Worm (Caenorhabditis elegans) whole organism, mixed stage, embryonic: ENCODE data around the gene T03D8.6.

ENCODE experiments used
- blmp-1 ChIP-seq: fragments of 150-350 bp; optimal IDR thresholded peaks from 2 replicates; lab custom pipeline; 2014; ENCODE audit warnings: missing biosample characterization, missing genetic modification characterization
- drap-1 ChIP-seq: fragments of 200-800 bp; sonication (Bioruptor generic); optimal IDR thresholded peaks from 3 replicates; lab custom pipeline; 2018; ENCODE audit warnings: mild to moderate bottlenecking, missing genetic modification characterization, missing compliant biosample characterization
- lsy-2 ChIP-seq: fragments of 150-350 bp; optimal IDR thresholded peaks from 2 replicates; lab custom pipeline; 2014; ENCODE audit warnings: missing biosample characterization, missing genetic modification characterization
- nhr-28 ChIP-seq: fragments of 150-350 bp; optimal IDR thresholded peaks from 2 replicates; lab custom pipeline; 2014; ENCODE audit warnings: missing biosample characterization, missing genetic modification characterization
- nhr-76 ChIP-seq: sonication (generic microtip); optimal IDR thresholded peaks from 2 replicates; lab custom pipeline; 2017; ENCODE audit warnings: missing biosample characterization, missing genetic modification characterization
- pha-4 ChIP-seq: fragments of 150-350 bp; optimal IDR thresholded peaks from 2 replicates; lab custom pipeline; 2018; ENCODE audit warnings: missing biosample characterization, missing genetic modification reagents, missing genetic modification characterization
- snpc-4 ChIP-seq: fragments of 150-350 bp; optimal IDR thresholded peaks from 2 replicates; lab custom pipeline; 2014; ENCODE audit warnings: missing biosample characterization, missing genetic modification characterization
- ztf-11 ChIP-seq: fragments of 150-350 bp; optimal IDR thresholded peaks from 2 replicates; lab custom pipeline; 2014; ENCODE audit warnings: missing biosample characterization, missing genetic modification characterization

DNA sequence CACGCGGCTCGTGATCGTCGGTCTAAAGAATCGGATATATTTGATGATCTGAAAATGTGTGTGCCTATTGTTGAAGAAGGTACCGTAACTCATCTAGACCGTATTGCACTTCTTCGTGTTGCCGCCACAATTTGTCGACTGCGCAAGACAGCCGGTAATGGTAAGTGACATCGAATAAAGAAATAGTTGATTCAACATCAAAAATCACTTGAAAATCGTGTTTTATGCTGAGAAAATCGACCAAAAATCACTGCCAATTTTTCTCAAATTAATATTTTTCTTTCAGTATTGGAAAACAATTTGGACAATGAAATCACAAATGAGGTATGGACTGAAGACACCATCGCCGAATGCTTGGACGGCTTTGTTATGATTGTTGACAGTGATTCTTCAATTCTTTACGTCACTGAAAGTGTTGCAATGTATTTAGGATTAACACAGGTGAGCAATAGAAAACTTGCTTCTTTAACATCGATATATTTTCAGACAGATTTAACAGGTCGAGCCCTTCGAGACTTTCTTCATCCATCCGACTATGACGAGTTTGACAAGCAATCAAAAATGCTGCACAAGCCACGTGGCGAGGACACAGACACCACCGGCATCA lies 38.7 kb downstream of the T03D8.6 start:
- no peak for TF ChIP-seq nhr-76 (tag; lab: Kevin White, UChicago)
- no peak for TF ChIP-seq blmp-1 (tag; lab: Kevin White, UChicago)
- no peak for TF ChIP-seq ztf-11
- no peak for TF ChIP-seq snpc-4 (tag; lab: Kevin White, UChicago)
- TF ChIP-seq pha-4 (tag; lab: Kevin White, UChicago): no peak
- TF ChIP-seq drap-1 (GFP tag; lab: Kevin White, UChicago): no peak
- TF ChIP-seq lsy-2 (tag; lab: Kevin White, UChicago): no peak
- TF ChIP-seq nhr-28 (tag; lab: Kevin White, UChicago): no peak
